Fruit fly (Drosophila melanogaster) whole organism, prepupa: ENCODE data around the gene DCAF12.

Experiments used
- Blimp-1 ChIP-seq: fragments of 200-800 bp; sonication (Bioruptor generic); optimal IDR thresholded peaks from 3 replicates; lab custom pipeline; 2017; ENCODE audit warnings: missing biosample characterization, missing genetic modification characterization, mild to moderate bottlenecking, moderate library complexity, missing genetic modification reagents
- CG10631 ChIP-seq: fragments of 200-800 bp; sonication (Bioruptor generic); optimal IDR thresholded peaks from 2 replicates; lab custom pipeline; 2016; ENCODE audit warnings: missing biosample characterization, missing genetic modification characterization
- CG15336 ChIP-seq: fragments of 200-800 bp; sonication (Bioruptor generic); IDR thresholded peaks from 2 replicates; pipeline ENCODE4 v1.3.6; 2022; ENCODE audit warnings: missing biosample characterization, missing genetic modification characterization
- CG6808 ChIP-seq: fragments of 200-800 bp; sonication (Bioruptor generic); optimal IDR thresholded peaks from 3 replicates; lab custom pipeline; 2017; ENCODE audit warnings: missing biosample characterization, missing genetic modification characterization, mild to moderate bottlenecking, moderate library complexity, missing genetic modification reagents
- CG6854 ChIP-seq: fragments of 200-800 bp; sonication (Bioruptor generic); optimal IDR thresholded peaks from 2 replicates; lab custom pipeline; 2017; ENCODE audit warnings: missing biosample characterization, mild to moderate bottlenecking, missing genetic modification characterization
- CG8319 ChIP-seq: fragments of 200-800 bp; sonication (Bioruptor generic); optimal IDR thresholded peaks from 3 replicates; lab custom pipeline; 2016; ENCODE audit warnings: missing biosample characterization, missing genetic modification characterization
- Gug ChIP-seq: fragments of 200-800 bp; sonication (Bioruptor generic); IDR thresholded peaks from 2 replicates; pipeline ENCODE4 v1.3.6; 2022; ENCODE audit warnings: missing biosample characterization, missing genetic modification characterization
- Lpt ChIP-seq: fragments of 200-800 bp; sonication (Bioruptor generic); optimal IDR thresholded peaks from 3 replicates; lab custom pipeline; 2016; ENCODE audit warnings: missing biosample characterization, missing genetic modification characterization
- Smox ChIP-seq: fragments of 200-800 bp; sonication (Bioruptor generic); optimal IDR thresholded peaks from 3 replicates; lab custom pipeline; 2016; ENCODE audit warnings: missing biosample characterization, missing genetic modification characterization
- acj6 ChIP-seq: fragments of 200-800 bp; sonication (Bioruptor generic); optimal IDR thresholded peaks from 3 replicates; lab custom pipeline; 2016; ENCODE audit warnings: missing biosample characterization, missing genetic modification characterization
- eg ChIP-seq: fragments of 200-800 bp; sonication (Bioruptor generic); IDR thresholded peaks from 3 replicates; pipeline ENCODE4 v1.3.6; 2022; ENCODE audit warnings: missing biosample characterization, missing genetic modification characterization
- fd59A ChIP-seq: fragments of 200-800 bp; sonication (Bioruptor generic); optimal IDR thresholded peaks from 2 replicates; lab custom pipeline; 2017; ENCODE audit warnings: missing biosample characterization, mild to moderate bottlenecking, missing genetic modification characterization, missing genetic modification reagents
- ss ChIP-seq, 2 experiments: fragments of 200-800 bp; sonication (Bioruptor generic); optimal IDR thresholded peaks; 2 replicates in 1 of 2; 3 replicates in 1 of 2; lab custom pipeline; 2017 to 2018; ENCODE audit warnings: mild to moderate bottlenecking in 2 of 2, missing biosample characterization in 2 of 2, missing genetic modification characterization in 2 of 2, moderate library complexity in 1 of 2
- topi ChIP-seq: fragments of 200-800 bp; sonication (Bioruptor generic); optimal IDR thresholded peaks from 3 replicates; lab custom pipeline; 2016; ENCODE audit warnings: missing biosample characterization, missing genetic modification characterization

DNA sequence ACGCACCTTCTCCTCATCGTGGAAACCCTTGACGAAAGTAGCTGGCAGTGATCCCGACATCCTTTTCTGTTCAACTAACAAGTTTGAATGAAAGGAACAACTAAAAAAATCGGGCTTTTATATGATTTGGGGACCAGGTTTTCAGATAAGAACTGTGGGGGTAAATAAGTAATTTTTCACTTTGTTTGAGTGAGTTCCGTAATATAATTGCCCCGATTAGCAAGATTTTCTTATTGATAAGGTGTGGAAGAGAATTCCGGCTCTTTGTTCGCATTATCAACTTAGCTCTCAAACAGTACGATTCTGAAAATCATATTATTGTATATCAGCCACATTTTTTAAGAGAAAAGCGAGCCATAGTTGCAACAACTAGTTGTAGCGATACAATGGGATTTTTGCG, 34.9 kb downstream of the DCAF12 start, which contains the start of gene CG12224:
- no peak for TF ChIP-seq eg (GFP tag; lab: Robert Waterston, UW)
- no peak for TF ChIP-seq CG8319 (GFP tag; lab: Kevin White, UChicago)
- no peak for TF ChIP-seq Blimp-1 (GFP tag; lab: Kevin White, UChicago)
- TF ChIP-seq fd59A (GFP tag; lab: Kevin White, UChicago): no peak
- TF ChIP-seq CG10631: no peak
- TF ChIP-seq CG15336: no peak
- TF ChIP-seq Smox: no peak
- TF ChIP-seq acj6 (GFP tag; lab: Kevin White, UChicago): no peak
- no peak for TF ChIP-seq CG6808 (GFP tag; lab: Kevin White, UChicago)
- no peak for TF ChIP-seq CG6854 (GFP tag; lab: Kevin White, UChicago)
- TF ChIP-seq Lpt (GFP tag; lab: Kevin White, UChicago): no peak
- no peak for TF ChIP-seq Gug
- no peak for TF ChIP-seq ss (GFP tag; optimal IDR thresholded peaks at IDR 0.05; lab: Kevin White, UChicago)
- TF ChIP-seq topi (GFP tag; lab: Kevin White, UChicago): no peak
